Worm (Caenorhabditis elegans): Measurements from ENCODE around the gene C27D9.2.

ce11 chrII:4736585-4736984 lies 20.1 kb downstream of the C27D9.2 start:
- TF ChIP-seq ztf-16 (tag; optimal IDR thresholded peaks at IDR 0.05) (no peak), hlh-30 (tag; optimal IDR thresholded peaks at IDR 0.05; ENCODE audit: insufficient read depth) (no peak), che-1 (tag; optimal IDR thresholded peaks at IDR 0.05) (no peak), ceh-19 (GFP tag; optimal IDR thresholded peaks at IDR 0.05) (no peak), ets-4 (tag; optimal IDR thresholded peaks at IDR 0.05) (no peak), pha-4 (tag; optimal IDR thresholded peaks at IDR 0.05) (no peak), ttx-3 (tag; optimal IDR thresholded peaks at IDR 0.05) (no peak), unc-55 (GFP tag; optimal IDR thresholded peaks at IDR 0.05) (no peak), ceh-14 (tag; optimal IDR thresholded peaks at IDR 0.05) (no peak), pqm-1 (tag; optimal IDR thresholded peaks at IDR 0.05) (no peak), F13H6.1 (tag; optimal IDR thresholded peaks at IDR 0.05) (no peak)

Data from whole organism, late embryonic.